Worm (Caenorhabditis elegans) whole organism, young adult: ENCODE measurements around the gene nimk-1.

Experiments used
- F52B5.7 ChIP-seq: sonication (generic microtip); optimal IDR thresholded peaks from 2 replicates; lab custom pipeline; 2016; ENCODE audit warnings: mild to moderate bottlenecking, missing genetic modification characterization, missing compliant biosample characterization
- ekl-4 ChIP-seq: fragments of 200-800 bp; sonication (Bioruptor generic); IDR thresholded peaks from 2 replicates; pipeline ENCODE4 v1.3.6; 2022; ENCODE audit warnings: missing genetic modification reagents, missing genetic modification characterization, missing compliant biosample characterization
- hlh-26 ChIP-seq: fragments of 200-800 bp; sonication (Bioruptor generic); conservative IDR thresholded peaks from 2 replicates; pipeline ENCODE4 v1.3.6; 2022; ENCODE audit warnings: missing genetic modification reagents, missing genetic modification characterization, missing compliant biosample characterization
- hsf-1 ChIP-seq: fragments of 200-800 bp; sonication (Bioruptor generic); IDR thresholded peaks from 2 replicates; pipeline ENCODE4 v1.3.6; 2022; ENCODE audit warnings: missing genetic modification reagents, missing genetic modification characterization, missing compliant biosample characterization
- nhr-90 ChIP-seq: sonication (generic microtip); optimal IDR thresholded peaks from 2 replicates; lab custom pipeline; 2016; ENCODE audit warnings: missing genotype, mild to moderate bottlenecking, missing genetic modification characterization, missing compliant biosample characterization
- pha-4 ChIP-seq: fragments of 150-350 bp; sonication (generic microtip); optimal IDR thresholded peaks from 2 replicates; lab custom pipeline; 2014; ENCODE audit warnings: missing biosample characterization, missing genetic modification reagents, missing genetic modification characterization
- snpc-4 ChIP-seq, 5 experiments: fragments of 150-350 bp in 1 of 5; sonication (generic microtip) in 4 of 5; optimal IDR thresholded peaks; 2 replicates each; lab custom pipeline; 2014 to 2018; ENCODE audit warnings: missing genetic modification characterization in 5 of 5, missing biosample characterization in 3 of 5, antibody characterized with exemption in 2 of 5, mild to moderate bottlenecking in 2 of 5, missing compliant biosample characterization in 2 of 5, missing genotype in 2 of 5, moderate library complexity in 2 of 5, missing genetic modification reagents in 1 of 5
- unc-62 ChIP-seq: fragments of 150-350 bp; optimal IDR thresholded peaks from 2 replicates; lab custom pipeline; 2014; ENCODE audit warnings: missing biosample characterization, missing genetic modification reagents, missing genetic modification characterization
- zfh-2 ChIP-seq: fragments of 200-800 bp; sonication (Bioruptor generic); conservative IDR thresholded peaks from 2 replicates; pipeline ENCODE4 v1.3.6; 2022; ENCODE audit warnings: missing genetic modification reagents, missing genetic modification characterization, missing compliant biosample characterization

DNA sequence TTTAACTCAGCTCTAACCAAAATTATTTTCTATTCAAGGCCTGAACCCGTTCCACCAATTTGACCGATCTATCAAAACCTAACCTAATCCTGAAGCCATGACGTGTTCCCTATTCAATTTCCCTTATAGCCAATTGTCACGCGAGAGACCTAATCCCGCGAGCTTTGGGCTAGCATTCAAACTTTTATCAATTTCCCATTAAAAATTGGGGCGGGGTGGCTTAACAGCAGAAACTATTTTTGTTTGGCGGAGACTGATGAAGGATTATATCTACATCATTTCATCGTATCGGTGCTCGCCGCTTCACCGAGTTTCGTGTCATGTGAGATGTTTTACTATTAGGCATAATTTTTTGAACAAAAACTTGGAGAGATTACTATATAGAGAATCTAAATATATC, 46.7 kb upstream of the nimk-1 start:
- no peak for TF ChIP-seq unc-62 (GFP tag; lab: Kevin White, UChicago)
- TF ChIP-seq nhr-90 (tag; lab: Kevin White, UChicago), result no peak
- TF ChIP-seq snpc-4 (GFP tag; optimal IDR thresholded peaks at IDR 0.05; lab: Kevin White, UChicago), result no peak
- no peak for TF ChIP-seq snpc-4 (tag; optimal IDR thresholded peaks at IDR 0.05; lab: Kevin White, UChicago)
- TF ChIP-seq hlh-26 (GFP tag; lab: Robert Waterston, UW), result no peak
- no peak for TF ChIP-seq pha-4 (tag; lab: Kevin White, UChicago)
- no peak for TF ChIP-seq F52B5.7 (tag; lab: Kevin White, UChicago)
- TF ChIP-seq hsf-1 (GFP tag; lab: Robert Waterston, UW), result no peak
- TF ChIP-seq zfh-2 (GFP tag; lab: Robert Waterston, UW), result no peak
- TF ChIP-seq ekl-4 (GFP tag; lab: Robert Waterston, UW), result no peak
